Fruit fly (Drosophila melanogaster): ENCODE results near the gene kmr.

The kmr gene

dm6 chr3R:13802057-13802817, 87.2 kb downstream of the kmr start (continued):
- TF ChIP-seq B-H2 (GFP tag; optimal IDR thresholded peaks at IDR 0.05) = peak; percentile 75
- no peak for TF ChIP-seq Nf-YA (GFP tag; IDR thresholded peaks at IDR 0.05)
- peak; percentile 10 for TF ChIP-seq sens (GFP tag)
- no peak for TF ChIP-seq CG2129 (GFP tag; IDR thresholded peaks at IDR 0.05; ENCODE audit: partially characterized antibody)
- peak; percentile 43; the same call in 1 of the 3 replicates for TF ChIP-seq CG34224 (GFP tag; IDR thresholded peaks at IDR 0.05; ENCODE audit: partially characterized antibody)
- no peak for TF ChIP-seq CG8290 (GFP tag; optimal IDR thresholded peaks at IDR 0.05)
- TF ChIP-seq CG8290 (tag; optimal IDR thresholded peaks at IDR 0.05) = peak in 1 of 2 experiments; percentile 19
- TF ChIP-seq CG12071 (GFP tag; optimal IDR thresholded peaks at IDR 0.05) = no peak
- TF ChIP-seq so (GFP tag; IDR thresholded peaks at IDR 0.05) = no peak
- no peak for TF ChIP-seq CG15696 (tag; optimal IDR thresholded peaks at IDR 0.05)
- TF ChIP-seq D19A (tag; optimal IDR thresholded peaks at IDR 0.05) = no peak
- TF ChIP-seq Fer1 (GFP tag; optimal IDR thresholded peaks at IDR 0.05) = peak; percentile 55
- TF ChIP-seq Ets65A (GFP tag) = peak; percentile 85
- 0 out of 2 replicates have a peak, but pooled peaks have one; percentile 35 for TF ChIP-seq Bgb (GFP tag; IDR thresholded peaks at IDR 0.05; ENCODE audit: partially characterized antibody)
- no peak for TF ChIP-seq org-1 (GFP tag; optimal IDR thresholded peaks at IDR 0.05)
- TF ChIP-seq CG12391 (tag; optimal IDR thresholded peaks at IDR 0.05) = no peak
- no peak for TF ChIP-seq repo (GFP tag; optimal IDR thresholded peaks at IDR 0.05)
- no peak for TF ChIP-seq ssp (GFP tag; IDR thresholded peaks at IDR 0.05)
- no peak for TF ChIP-seq Hsf (GFP tag; optimal IDR thresholded peaks at IDR 0.05)
- TF ChIP-seq H2.0 (GFP tag; IDR thresholded peaks at IDR 0.05) = no peak
- no peak for TF ChIP-seq CG16863 (GFP tag; optimal IDR thresholded peaks at IDR 0.05)
- TF ChIP-seq stwl (tag; optimal IDR thresholded peaks at IDR 0.05) = no peak
- no peak for TF ChIP-seq Lpt (GFP tag; optimal IDR thresholded peaks at IDR 0.05)
- TF ChIP-seq ftz-f1 (GFP tag; optimal IDR thresholded peaks at IDR 0.05) = no peak
- TF ChIP-seq kni (GFP tag; optimal IDR thresholded peaks at IDR 0.05) = no peak
- no peak for TF ChIP-seq ems (GFP tag; optimal IDR thresholded peaks at IDR 0.05)
- peak; percentile 26 for TF ChIP-seq phol (tag; optimal IDR thresholded peaks at IDR 0.05)
- no peak for TF ChIP-seq kah (GFP tag; optimal IDR thresholded peaks at IDR 0.05)
- TF ChIP-seq Hand (GFP tag; optimal IDR thresholded peaks at IDR 0.05) = peak; percentile 45
- TF ChIP-seq nerfin-1 (tag; optimal IDR thresholded peaks at IDR 0.05) = peak; percentile 97
- no peak for TF ChIP-seq CG3847 (GFP tag; IDR thresholded peaks at IDR 0.05)
- TF ChIP-seq Rx (GFP tag; IDR thresholded peaks at IDR 0.05) = no peak
- TF ChIP-seq YL-1 (GFP tag; optimal IDR thresholded peaks at IDR 0.05) = no peak
- peak; percentile 8 for TF ChIP-seq schlank (tag; optimal IDR thresholded peaks at IDR 0.05)
- no peak for TF ChIP-seq CG31388 (GFP tag; optimal IDR thresholded peaks at IDR 0.05)
- TF ChIP-seq Atf3 (GFP tag; optimal IDR thresholded peaks at IDR 0.05) = peak; percentile 17
- TF ChIP-seq CG1602 (GFP tag; optimal IDR thresholded peaks at IDR 0.05) = no peak
- no peak for TF ChIP-seq gfzf (GFP tag; optimal IDR thresholded peaks at IDR 0.05)
- TF ChIP-seq CG1603 (tag; optimal IDR thresholded peaks at IDR 0.05) = no peak
- no peak for TF ChIP-seq Hr39 (optimal IDR thresholded peaks at IDR 0.05)
- no peak for TF ChIP-seq CHES-1-like (GFP tag; optimal IDR thresholded peaks at IDR 0.05)
- no peak for TF ChIP-seq HLH3B (GFP tag; IDR thresholded peaks at IDR 0.05)
- peak; percentile 31 for TF ChIP-seq CG17912 (GFP tag; optimal IDR thresholded peaks at IDR 0.05)
- no peak for TF ChIP-seq gem (tag; optimal IDR thresholded peaks at IDR 0.05)
- no peak for TF ChIP-seq Nf-YC (tag; optimal IDR thresholded peaks at IDR 0.05)
- TF ChIP-seq CG2678 (tag; optimal IDR thresholded peaks at IDR 0.05) = no peak
- TF ChIP-seq dm (GFP tag; optimal IDR thresholded peaks at IDR 0.05) = no peak
- no peak for TF ChIP-seq CG17829 (tag; optimal IDR thresholded peaks at IDR 0.05)
- TF ChIP-seq Xbp1 (GFP tag; optimal IDR thresholded peaks at IDR 0.05) = no peak
- TF ChIP-seq CG9437 (GFP tag; optimal IDR thresholded peaks at IDR 0.05) = no peak
- no peak for TF ChIP-seq CG43689 (GFP tag; IDR thresholded peaks at IDR 0.05)
